Worm (Caenorhabditis elegans): ENCODE data around the gene alp-1.

alp-1 gene

DNA sequence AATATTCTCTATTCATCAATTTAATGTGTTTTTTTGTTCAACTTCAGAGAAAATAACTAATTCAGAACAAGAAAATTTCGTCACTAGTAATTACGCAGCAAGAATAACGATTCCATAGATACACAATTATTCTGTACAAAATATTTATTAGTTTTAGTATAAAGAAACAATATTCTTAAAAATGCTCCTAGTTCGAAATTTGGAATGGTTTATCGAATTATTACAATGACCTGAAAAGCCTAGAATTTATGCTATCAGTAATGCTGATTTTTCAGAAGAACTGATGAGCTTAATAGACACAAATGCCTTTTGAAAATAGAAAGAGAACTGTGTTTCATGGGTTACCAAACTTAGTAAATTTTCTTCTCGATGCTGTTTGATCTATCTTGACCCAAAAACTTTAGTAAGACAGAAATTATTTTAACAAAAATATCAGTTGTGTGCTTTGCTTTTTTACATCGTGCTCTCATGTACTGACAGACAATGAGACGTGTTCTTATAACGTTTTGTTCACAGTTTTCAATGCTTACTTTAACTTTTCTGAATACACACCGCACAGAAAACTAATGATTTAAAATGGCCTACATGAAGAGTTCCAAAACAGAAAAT, 26.2 kb upstream of the alp-1 start (continued):
- peak; percentile 50 for TF ChIP-seq mes-2 (tag; optimal IDR thresholded peaks at IDR 0.05; ENCODE audit: poor library complexity, severe bottlenecking)
- TF ChIP-seq zag-1 (tag; optimal IDR thresholded peaks at IDR 0.05), result no peak
- peak; percentile 4 for TF ChIP-seq nhr-237 (tag; optimal IDR thresholded peaks at IDR 0.05)
- TF ChIP-seq ceh-32 (tag; optimal IDR thresholded peaks at IDR 0.05; ENCODE audit: poor library complexity), result no peak
- no peak for TF ChIP-seq php-3 (GFP tag; IDR thresholded peaks at IDR 0.05)
- TF ChIP-seq pqm-1 (tag; optimal IDR thresholded peaks at IDR 0.05), result no peak
- no peak for TF ChIP-seq unc-62 (GFP tag; optimal IDR thresholded peaks at IDR 0.05 in 1 of 2)
- TF ChIP-seq unc-62 (tag; optimal IDR thresholded peaks at IDR 0.05), result no peak
- no peak for TF ChIP-seq hif-1 (tag; optimal IDR thresholded peaks at IDR 0.05)
- no peak for TF ChIP-seq snpc-1.2 (GFP tag; IDR thresholded peaks at IDR 0.05)
- TF ChIP-seq ZK337.2 (GFP tag; IDR thresholded peaks at IDR 0.05), result no peak
- no peak for TF ChIP-seq nhr-77 (tag; optimal IDR thresholded peaks at IDR 0.05)
- no peak for TF ChIP-seq gei-8 (GFP tag; optimal IDR thresholded peaks at IDR 0.05)
- TF ChIP-seq T26A8.4 (GFP tag; IDR thresholded peaks at IDR 0.05), result peak; percentile 86
- peak; percentile 27 for TF ChIP-seq nhr-25 (tag; optimal IDR thresholded peaks at IDR 0.05; ENCODE audit: borderline replicate concordance, insufficient read depth)
- no peak for TF ChIP-seq tra-1 (GFP tag; IDR thresholded peaks at IDR 0.05)
- no peak for TF ChIP-seq ztf-7 (tag; optimal IDR thresholded peaks at IDR 0.05)
- no peak for TF ChIP-seq zfp-3 (GFP tag; conservative IDR thresholded peaks at IDR 0.05)
- TF ChIP-seq dmd-6 (GFP tag; IDR thresholded peaks at IDR 0.05), result no peak
- no peak for TF ChIP-seq zip-2 (tag; optimal IDR thresholded peaks at IDR 0.05)
- no peak for TF ChIP-seq nhr-28 (tag; optimal IDR thresholded peaks at IDR 0.05)
- TF ChIP-seq lim-7 (GFP tag; IDR thresholded peaks at IDR 0.05), result no peak
- TF ChIP-seq unc-39 (tag; optimal IDR thresholded peaks at IDR 0.05), result no peak
- TF ChIP-seq egl-43 (GFP tag; IDR thresholded peaks at IDR 0.05), result no peak
- TF ChIP-seq ceh-82 (tag; optimal IDR thresholded peaks at IDR 0.05), result no peak
- TF ChIP-seq mep-1 (tag; optimal IDR thresholded peaks at IDR 0.05), result peak; percentile 46
- no peak for TF ChIP-seq nhr-42 (GFP tag; IDR thresholded peaks at IDR 0.05)
- no peak for TF ChIP-seq nhr-10 (tag; optimal IDR thresholded peaks at IDR 0.05)
- no peak for TF ChIP-seq Y105C5A.15 (GFP tag; IDR thresholded peaks at IDR 0.05)
- TF ChIP-seq cey-2 (tag; optimal IDR thresholded peaks at IDR 0.05; ENCODE audit: borderline replicate concordance, insufficient read depth), result no peak
- TF ChIP-seq attf-4 (tag; optimal IDR thresholded peaks at IDR 0.05), result no peak
- no peak for TF ChIP-seq Y48G9A.11 (GFP tag; IDR thresholded peaks at IDR 0.05)
- no peak for TF ChIP-seq lsy-2 (tag; optimal IDR thresholded peaks at IDR 0.05)
- peak; percentile 97 for TF ChIP-seq aha-1 (tag)
- no peak for TF ChIP-seq hmg-1.1 (GFP tag; IDR thresholded peaks at IDR 0.05)
- TF ChIP-seq daf-19 (GFP tag; conservative IDR thresholded peaks at IDR 0.05), result no peak
- no peak for TF ChIP-seq spr-3 (GFP tag; optimal IDR thresholded peaks at IDR 0.05)
- TF ChIP-seq F26F4.8 (GFP tag; conservative IDR thresholded peaks at IDR 0.05), result no peak
- no peak for TF ChIP-seq dpl-1 (GFP tag; optimal IDR thresholded peaks at IDR 0.05)

DNA sequence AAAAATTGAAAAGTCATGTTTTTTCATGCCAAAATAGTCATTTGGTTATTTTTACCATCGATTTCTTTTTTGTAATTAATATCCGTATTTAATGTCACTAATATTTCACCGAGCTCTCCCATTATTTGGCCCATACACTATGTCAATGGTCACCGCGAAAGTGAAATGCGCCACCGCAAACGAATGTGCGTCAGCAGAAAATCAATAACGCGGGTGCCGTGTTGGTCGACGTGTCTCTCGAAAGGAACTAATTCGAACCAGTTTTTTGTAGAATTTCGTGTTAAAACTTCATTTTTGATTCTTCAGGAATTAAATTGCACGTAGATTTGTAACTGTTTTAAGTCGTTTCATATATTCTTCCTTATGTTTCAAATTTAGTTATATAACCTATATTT, 25.7 kb upstream of the alp-1 start:
- TF ChIP-seq nhr-76 (tag; optimal IDR thresholded peaks at IDR 0.05) (no peak), hlh-11 (tag; optimal IDR thresholded peaks at IDR 0.05) (peak; percentile 22), aha-1 (tag) (peak; percentile 90), hif-1 (tag; optimal IDR thresholded peaks at IDR 0.05) (peak in 1 of 2 experiments; percentile 21), rbr-2 (tag; optimal IDR thresholded peaks at IDR 0.05) (peak; percentile 31), lsy-2 (tag; optimal IDR thresholded peaks at IDR 0.05) (peak in 1 of 2 experiments; percentile 50), ceh-20 (GFP tag; IDR thresholded peaks at IDR 0.05) (no peak), mes-2 (tag; optimal IDR thresholded peaks at IDR 0.05; ENCODE audit: poor library complexity, severe bottlenecking) (peak; percentile 54), ces-1 (GFP tag; optimal IDR thresholded peaks at IDR 0.05) (no peak), ceh-28 (tag; optimal IDR thresholded peaks at IDR 0.05) (peak; percentile 31), lin-38 (GFP tag; IDR thresholded peaks at IDR 0.05) (peak; percentile 44; the same call in 1 of the 2 replicates), mep-1 (tag; optimal IDR thresholded peaks at IDR 0.05) (peak; percentile 16), skn-1 (tag; optimal IDR thresholded peaks at IDR 0.05) (no peak), cey-2 (tag; optimal IDR thresholded peaks at IDR 0.05; ENCODE audit: borderline replicate concordance, insufficient read depth) (no peak), dpl-1 (GFP tag; optimal IDR thresholded peaks at IDR 0.05) (peak; percentile 44), dve-1 (tag; optimal IDR thresholded peaks at IDR 0.05; ENCODE audit: insufficient read depth) (peak; percentile 10)

All from whole organism, L4 larva.